In the genomic region with DNA sequence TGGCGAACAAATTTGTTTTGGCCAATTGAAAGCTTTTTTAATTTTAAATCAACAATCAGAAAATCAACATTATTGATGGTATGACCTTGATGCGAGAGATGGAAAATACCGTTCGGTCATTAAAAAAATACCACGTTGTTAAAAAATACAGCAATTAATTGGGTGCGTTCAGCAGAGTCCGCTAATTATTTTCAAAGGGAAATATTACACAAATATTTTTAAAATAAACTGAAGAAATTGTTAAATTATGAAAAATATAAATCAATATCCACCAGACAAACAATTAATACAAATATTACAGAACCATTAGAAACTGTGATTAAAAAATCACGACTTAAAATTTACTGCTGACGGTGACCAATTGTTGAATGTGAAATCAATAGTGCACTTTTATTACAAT, we compare ENCODE assay signal across 5 fruit fly cellular contexts.
TF ChIP-seq lines count a peak whose summit lies in the region.

A gene (minus strand): TSS at position 101 of the 400 bp plus-strand sequence.

TF ChIP-seq in whole organism, adult, 20 proteins besides CTCF, POLR2A, EP300 and RAD21 (continued from another document):
- TF ChIP-seq Crg-1 (GFP tag; optimal IDR thresholded peaks at IDR 0.05; lab: Kevin White, UChicago) (peak; percentile 69), Hr96 (GFP tag; optimal IDR thresholded peaks at IDR 0.05; lab: Kevin White, UChicago) (peak; percentile 58), CG14711 (tag; optimal IDR thresholded peaks at IDR 0.05; lab: Kevin White, UChicago) (peak; percentile 95)

TF ChIP-seq in whole organism, embryonic, 481 proteins besides CTCF, POLR2A, EP300 and RAD21 (continued from another document and continues in another):
- TF ChIP-seq CG14050 (GFP tag; IDR thresholded peaks at IDR 0.05; lab: Robert Waterston, UW) = peak; percentile 86
- TF ChIP-seq onecut (GFP tag; IDR thresholded peaks at IDR 0.05; lab: Robert Waterston, UW) = peak; percentile 87
- peak; percentile 83; the same call in 2 of the 3 replicates for TF ChIP-seq so (GFP tag; IDR thresholded peaks at IDR 0.05; lab: Robert Waterston, UW)
- peak; percentile 92 for TF ChIP-seq croc (GFP tag; conservative IDR thresholded peaks at IDR 0.05; lab: Robert Waterston, UW)
- TF ChIP-seq CG2116 (GFP tag; optimal IDR thresholded peaks at IDR 0.05; lab: Kevin White, UChicago) = peak; percentile 66
- no peak for TF ChIP-seq Dfd (GFP tag; optimal IDR thresholded peaks at IDR 0.05; lab: Kevin White, UChicago)
- TF ChIP-seq jing (GFP tag; optimal IDR thresholded peaks at IDR 0.05; lab: Kevin White, UChicago) = peak; percentile 63
- peak; percentile 84 for TF ChIP-seq GATAe (GFP tag; conservative IDR thresholded peaks at IDR 0.05; lab: Robert Waterston, UW)
- TF ChIP-seq dm (GFP tag; optimal IDR thresholded peaks at IDR 0.05; lab: Kevin White, UChicago) = peak; percentile 21
- no peak for TF ChIP-seq hbn (GFP tag; IDR thresholded peaks at IDR 0.05; lab: Robert Waterston, UW; ENCODE audit: partially characterized antibody)
- no peak for TF ChIP-seq Hey (tag; optimal IDR thresholded peaks at IDR 0.05; lab: Kevin White, UChicago)
- TF ChIP-seq CG6254 (GFP tag; optimal IDR thresholded peaks at IDR 0.05; lab: Kevin White, UChicago) = peak; percentile 84
- TF ChIP-seq sim (GFP tag; IDR thresholded peaks at IDR 0.05; lab: Robert Waterston, UW) = peak; percentile 67; the same call in 1 of the 2 replicates
- peak; percentile 96 for TF ChIP-seq dysf (GFP tag; IDR thresholded peaks at IDR 0.05; lab: Robert Waterston, UW)
- TF ChIP-seq fru (optimal IDR thresholded peaks at IDR 0.05; lab: Kevin White, UChicago) = no peak
- peak; percentile 73 for TF ChIP-seq gsb (GFP tag; IDR thresholded peaks at IDR 0.05; lab: Robert Waterston, UW)
- peak; percentile 75 for TF ChIP-seq CG1529 (GFP tag; optimal IDR thresholded peaks at IDR 0.05; lab: Kevin White, UChicago)
- peak; percentile 36 for TF ChIP-seq Antp (GFP tag; optimal IDR thresholded peaks at IDR 0.05; lab: Kevin White, UChicago)
- peak; percentile 26 for TF ChIP-seq BEAF-32 (GFP tag; optimal IDR thresholded peaks at IDR 0.05; lab: Kevin White, UChicago)
- TF ChIP-seq nerfin-1 (tag; optimal IDR thresholded peaks at IDR 0.05; lab: Kevin White, UChicago) = peak; percentile 90
- TF ChIP-seq gcm2 (GFP tag; optimal IDR thresholded peaks at IDR 0.05; lab: Kevin White, UChicago) = no peak
- peak; percentile 86 for TF ChIP-seq Fer2 (tag; optimal IDR thresholded peaks at IDR 0.05; lab: Kevin White, UChicago)
- TF ChIP-seq inv (GFP tag; IDR thresholded peaks at IDR 0.05; lab: Robert Waterston, UW; ENCODE audit: partially characterized antibody) = no peak
- TF ChIP-seq CG6272 (GFP tag; IDR thresholded peaks at IDR 0.05; lab: Robert Waterston, UW) = peak; percentile 93
- peak; percentile 90 for TF ChIP-seq az2 (GFP tag; optimal IDR thresholded peaks at IDR 0.05; lab: Kevin White, UChicago)
- no peak for TF ChIP-seq CG14860 (GFP tag; IDR thresholded peaks at IDR 0.05; lab: Robert Waterston, UW; ENCODE audit: partially characterized antibody)
- TF ChIP-seq CG7271 (tag; optimal IDR thresholded peaks at IDR 0.05; lab: Kevin White, UChicago) = peak; percentile 84
- peak; percentile 92 for TF ChIP-seq dmrt11E (tag; optimal IDR thresholded peaks at IDR 0.05; lab: Kevin White, UChicago)
- TF ChIP-seq HHEX (GFP tag; optimal IDR thresholded peaks at IDR 0.05; lab: Kevin White, UChicago) = peak; percentile 91
- peak; percentile 92 for TF ChIP-seq Ssrp (tag; optimal IDR thresholded peaks at IDR 0.05; lab: Kevin White, UChicago)

TF ChIP-seq in whole organism, prepupa, 60 proteins besides CTCF, POLR2A, EP300 and RAD21 (continued from another document and continues in another):
- peak; percentile 91 for TF ChIP-seq CG3919 (GFP tag; optimal IDR thresholded peaks at IDR 0.05; lab: Kevin White, UChicago)
- TF ChIP-seq Blimp-1 (GFP tag; optimal IDR thresholded peaks at IDR 0.05; lab: Kevin White, UChicago) = peak; percentile 77
- peak; percentile 91 for TF ChIP-seq net (GFP tag; optimal IDR thresholded peaks at IDR 0.05; lab: Kevin White, UChicago)
- TF ChIP-seq spab (GFP tag; optimal IDR thresholded peaks at IDR 0.05; lab: Kevin White, UChicago) = peak; percentile 83
- TF ChIP-seq Eip78C (GFP tag; lab: Kevin White, UChicago) = peak; percentile 99
- TF ChIP-seq CG6854 (GFP tag; optimal IDR thresholded peaks at IDR 0.05; lab: Kevin White, UChicago) = peak; percentile 27
- peak; percentile 91 for TF ChIP-seq cyc (GFP tag; optimal IDR thresholded peaks at IDR 0.05; lab: Kevin White, UChicago)
- peak; percentile 89 for TF ChIP-seq Lpt (GFP tag; optimal IDR thresholded peaks at IDR 0.05; lab: Kevin White, UChicago)
- TF ChIP-seq svp (GFP tag; lab: Kevin White, UChicago) = peak; percentile 96
- TF ChIP-seq CG11902 (GFP tag; optimal IDR thresholded peaks at IDR 0.05; lab: Kevin White, UChicago) = peak; percentile 86
- peak; percentile 92 for TF ChIP-seq CG10631 (GFP tag; optimal IDR thresholded peaks at IDR 0.05; lab: Kevin White, UChicago)
- TF ChIP-seq CG6792 (GFP tag; optimal IDR thresholded peaks at IDR 0.05; lab: Kevin White, UChicago) = peak; percentile 88
- TF ChIP-seq acj6 (GFP tag; optimal IDR thresholded peaks at IDR 0.05; lab: Kevin White, UChicago) = peak; percentile 89
- peak; percentile 59 for TF ChIP-seq vri (GFP tag; optimal IDR thresholded peaks at IDR 0.05; lab: Kevin White, UChicago)
- peak; percentile 82 for TF ChIP-seq CG9139 (GFP tag; optimal IDR thresholded peaks at IDR 0.05; lab: Kevin White, UChicago)
- peak; percentile 91 for TF ChIP-seq CG31627 (GFP tag; optimal IDR thresholded peaks at IDR 0.05; lab: Kevin White, UChicago)
- peak; percentile 95 for TF ChIP-seq Ets96B (tag; optimal IDR thresholded peaks at IDR 0.05; lab: Kevin White, UChicago)
- peak; percentile 82 for TF ChIP-seq fd59A (GFP tag; optimal IDR thresholded peaks at IDR 0.05; lab: Kevin White, UChicago)
- no peak for TF ChIP-seq Hr38 (GFP tag; optimal IDR thresholded peaks at IDR 0.05; lab: Kevin White, UChicago)
- peak; percentile 80 for TF ChIP-seq CG16779 (tag; optimal IDR thresholded peaks at IDR 0.05; lab: Kevin White, UChicago)
- peak; percentile 87 for TF ChIP-seq Sox15 (GFP tag; optimal IDR thresholded peaks at IDR 0.05; lab: Kevin White, UChicago)
- peak; percentile 75 for TF ChIP-seq CG8319 (GFP tag; optimal IDR thresholded peaks at IDR 0.05; lab: Kevin White, UChicago)
- peak; percentile 88 for TF ChIP-seq CG8632 (GFP tag; optimal IDR thresholded peaks at IDR 0.05; lab: Kevin White, UChicago)
- peak; percentile 88 for TF ChIP-seq achi (GFP tag; optimal IDR thresholded peaks at IDR 0.05; lab: Kevin White, UChicago)
- peak; percentile 97 for TF ChIP-seq CG3032 (tag; optimal IDR thresholded peaks at IDR 0.05; lab: Kevin White, UChicago)
- TF ChIP-seq dac (GFP tag; optimal IDR thresholded peaks at IDR 0.05; lab: Kevin White, UChicago) = peak; percentile 72
- peak; percentile 92 for TF ChIP-seq Hr4 (GFP tag; optimal IDR thresholded peaks at IDR 0.05; lab: Kevin White, UChicago)
- peak; percentile 6 for TF ChIP-seq fd85E (GFP tag; optimal IDR thresholded peaks at IDR 0.05; lab: Kevin White, UChicago)
- TF ChIP-seq Met (GFP tag; optimal IDR thresholded peaks at IDR 0.05; lab: Kevin White, UChicago) = peak; percentile 87
- TF ChIP-seq dsx (GFP tag; optimal IDR thresholded peaks at IDR 0.05; lab: Kevin White, UChicago; ENCODE audit: poor library complexity, severe bottlenecking) = peak; percentile 94
- peak; percentile 79 for TF ChIP-seq CG7368 (GFP tag; optimal IDR thresholded peaks at IDR 0.05; lab: Kevin White, UChicago)
- peak; percentile 90 for TF ChIP-seq topi (GFP tag; optimal IDR thresholded peaks at IDR 0.05; lab: Kevin White, UChicago)

TF ChIP-seq in whole organism, pupa, 21 proteins besides CTCF, POLR2A, EP300 and RAD21 (continued from another document):
- peak; percentile 92 for TF ChIP-seq CG8301 (tag; optimal IDR thresholded peaks at IDR 0.05; lab: Kevin White, UChicago)
TF ChIP-seq in whole organism, pupa: peak in this region for 15.

TF ChIP-seq in whole organism, wandering third instar larva, 38 proteins besides CTCF, POLR2A, EP300 and RAD21 (continued from another document):
- TF ChIP-seq Jra (GFP tag; optimal IDR thresholded peaks at IDR 0.05; lab: Kevin White, UChicago) = peak; percentile 77
- peak; percentile 81 for TF ChIP-seq OdsH (GFP tag; optimal IDR thresholded peaks at IDR 0.05; lab: Kevin White, UChicago)
- no peak for TF ChIP-seq Hr78 (GFP tag; optimal IDR thresholded peaks at IDR 0.05; lab: Kevin White, UChicago)
- TF ChIP-seq woc (GFP tag; optimal IDR thresholded peaks at IDR 0.05; lab: Kevin White, UChicago) = peak; percentile 74
- TF ChIP-seq CG9705 (GFP tag; optimal IDR thresholded peaks at IDR 0.05; lab: Kevin White, UChicago) = peak; percentile 67
- TF ChIP-seq Myc (optimal IDR thresholded peaks at IDR 0.05; lab: Kevin White, UChicago) = no peak
- no peak for TF ChIP-seq sage (GFP tag; optimal IDR thresholded peaks at IDR 0.05; lab: Kevin White, UChicago)
- peak; percentile 75 for TF ChIP-seq br (GFP tag; optimal IDR thresholded peaks at IDR 0.05; lab: Kevin White, UChicago)
- peak; percentile 73 for TF ChIP-seq psq (GFP tag; optimal IDR thresholded peaks at IDR 0.05; lab: Kevin White, UChicago)
- TF ChIP-seq h (GFP tag; optimal IDR thresholded peaks at IDR 0.05; lab: Kevin White, UChicago) = peak; percentile 89
- TF ChIP-seq Mio (GFP tag; optimal IDR thresholded peaks at IDR 0.05; lab: Kevin White, UChicago) = peak; percentile 36
- TF ChIP-seq dsf (GFP tag; optimal IDR thresholded peaks at IDR 0.05; lab: Kevin White, UChicago; ENCODE audit: borderline replicate concordance) = peak; percentile 71
- TF ChIP-seq foxo (GFP tag; optimal IDR thresholded peaks at IDR 0.05; lab: Kevin White, UChicago) = peak; percentile 21 to 86
